Worm (Caenorhabditis elegans): ENCODE measurements around the gene srbc-11.

DNA sequence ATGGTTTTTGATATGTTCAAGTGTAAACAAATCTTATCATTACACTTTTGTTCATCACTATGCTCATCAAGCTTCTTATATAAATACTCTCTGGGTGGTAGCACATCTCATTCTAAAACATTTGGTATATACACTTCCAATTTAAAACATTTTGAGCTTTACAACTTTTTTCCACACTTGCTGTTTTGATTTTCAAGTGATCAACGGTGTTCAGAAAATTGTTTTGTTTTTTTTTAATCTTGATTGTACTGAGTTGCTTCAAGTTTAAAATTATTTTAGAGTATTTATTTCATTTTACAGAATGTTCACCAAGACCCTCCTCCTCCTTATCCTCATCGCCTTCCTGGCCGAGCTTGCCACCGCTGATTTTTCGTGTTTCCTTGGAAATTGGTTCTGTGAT lies 33.7 kb upstream of the srbc-11 start, which contains the start of gene C54F6.5:
- no peak for TF ChIP-seq W03F9.2 (tag; optimal IDR thresholded peaks at IDR 0.05)
- no peak for TF ChIP-seq him-1 (tag; optimal IDR thresholded peaks at IDR 0.05)
- TF ChIP-seq dao-5 (tag; optimal IDR thresholded peaks at IDR 0.05) = no peak
